Fruit fly (Drosophila melanogaster) Kc167 (cell line): ENCODE measurements around the gene CG4914.

Source experiments
- Myc ChIP-seq: fragments of >200 bp; optimal IDR thresholded peaks from 2 replicates; lab custom pipeline; 2017; ENCODE audit warnings: missing external identifiers
- h ChIP-seq: fragments of >200 bp; optimal IDR thresholded peaks from 3 replicates; lab custom pipeline; 2018; ENCODE audit warnings: missing external identifiers
- insv ChIP-seq: fragments of >200 bp; optimal IDR thresholded peaks from 3 replicates; lab custom pipeline; 2018; ENCODE audit warnings: missing external identifiers
- psq ChIP-seq: fragments of >200 bp; optimal IDR thresholded peaks from 2 replicates; lab custom pipeline; 2017; ENCODE audit warnings: missing external identifiers
- ttk ChIP-seq: sonication (Bioruptor generic); optimal IDR thresholded peaks from 2 replicates; lab custom pipeline; 2017; ENCODE audit warnings: missing external identifiers

dm6 chr3L:14712799-14713198, 34.9 kb upstream of the CG4914 start:
- TF ChIP-seq psq (lab: Kevin White, UChicago) (no peak), h (lab: Kevin White, UChicago) (no peak), insv (lab: Kevin White, UChicago) (no peak), ttk (lab: Kevin White, UChicago) (no peak), Myc (no peak)
